Worm (Caenorhabditis elegans) whole organism, L1 larva: Measurements from ENCODE around the gene K07C11.10.

ENCODE experiments used
- C16A3.4 ChIP-seq: fragments of 150-350 bp; optimal IDR thresholded peaks from 2 replicates; lab custom pipeline; 2014; ENCODE audit warnings: missing biosample characterization, missing genetic modification characterization
- C34B4.2 ChIP-seq: sonication (generic microtip); optimal IDR thresholded peaks from 2 replicates; lab custom pipeline; 2017; ENCODE audit warnings: mild to moderate bottlenecking, missing genetic modification characterization, missing compliant biosample characterization
- blmp-1 ChIP-seq: fragments of 150-350 bp; optimal IDR thresholded peaks from 2 replicates; lab custom pipeline; 2014; ENCODE audit warnings: missing biosample characterization, missing genetic modification characterization
- ceh-8 ChIP-seq: fragments of 200-800 bp; sonication (Bioruptor generic); optimal IDR thresholded peaks from 2 replicates; lab custom pipeline; 2018; ENCODE audit warnings: mild to moderate bottlenecking, missing genetic modification characterization, moderate library complexity, missing compliant biosample characterization
- ceh-88 ChIP-seq: fragments of 200-800 bp; sonication (Bioruptor generic); IDR thresholded peaks from 2 replicates; pipeline ENCODE4 v1.3.6; 2022; ENCODE audit warnings: missing genetic modification characterization, missing compliant biosample characterization
- ces-1 ChIP-seq: fragments of 150-350 bp; optimal IDR thresholded peaks from 2 replicates; lab custom pipeline; 2014; ENCODE audit warnings: missing biosample characterization, missing genetic modification reagents, missing genetic modification characterization
- dpl-1 ChIP-seq, 3 experiments: fragments of 150-350 bp in 2 of 3; sonication (generic microtip) in 1 of 3; optimal IDR thresholded peaks; 2 replicates each; lab custom pipeline; 2014 to 2017; ENCODE audit warnings: missing biosample characterization in 3 of 3, missing genetic modification characterization in 3 of 3, missing genetic modification reagents in 3 of 3
- efl-1 ChIP-seq, 4 experiments: fragments of 150-350 bp; optimal IDR thresholded peaks in 3 of 4; peaks in 1 of 4; 1 replicate in 1 of 4; 2 replicates in 3 of 4; lab custom pipeline; 2014; ENCODE audit warnings: missing biosample characterization in 2 of 4, missing genetic modification characterization in 2 of 4, missing genetic modification reagents in 2 of 4
- egl-13 ChIP-seq: sonication (generic microtip); optimal IDR thresholded peaks from 2 replicates; lab custom pipeline; 2016; ENCODE audit warnings: missing genotype, missing genetic modification reagents, missing genetic modification characterization, missing compliant biosample characterization
- egl-27 ChIP-seq, 2 experiments: fragments of 150-350 bp in 1 of 2; sonication (generic microtip); optimal IDR thresholded peaks; 3 replicates each; lab custom pipeline; 2017 to 2018; ENCODE audit warnings: missing biosample characterization in 2 of 2, missing genetic modification characterization in 2 of 2, missing genetic modification reagents in 2 of 2
- elt-2 ChIP-seq: sonication (generic microtip); optimal IDR thresholded peaks from 2 replicates; lab custom pipeline; 2016; ENCODE audit warnings: missing genetic modification characterization, mild to moderate bottlenecking, inconsistent platforms, missing compliant biosample characterization, missing genetic modification reagents
- elt-3 ChIP-seq, 6 experiments: fragments of 150-350 bp in 1 of 6; sonication (generic microtip); optimal IDR thresholded peaks; 2 replicates each; lab custom pipeline; 2017 to 2018; ENCODE audit warnings: missing biosample characterization in 6 of 6, missing genetic modification characterization in 6 of 6, inconsistent platforms in 1 of 6
- hlh-17 ChIP-seq: fragments of 200-800 bp; sonication (Bioruptor generic); optimal IDR thresholded peaks from 2 replicates; lab custom pipeline; 2018; ENCODE audit warnings: missing genetic modification characterization, mild to moderate bottlenecking, missing compliant biosample characterization, moderate library complexity, borderline replicate concordance
- hlh-4 ChIP-seq: sonication (generic microtip); optimal IDR thresholded peaks from 2 replicates; lab custom pipeline; 2016; ENCODE audit warnings: mild to moderate bottlenecking, missing genetic modification characterization, missing compliant biosample characterization
- jun-1 ChIP-seq: fragments of 150-350 bp; optimal IDR thresholded peaks from 2 replicates; lab custom pipeline; 2014; ENCODE audit warnings: missing biosample characterization, missing genetic modification reagents, missing genetic modification characterization
- lin-14 ChIP-seq: fragments of 200-800 bp; sonication (Bioruptor generic); optimal IDR thresholded peaks from 2 replicates; lab custom pipeline; 2018; ENCODE audit warnings: mild to moderate bottlenecking, missing genetic modification characterization, moderate library complexity, missing compliant biosample characterization
- lin-15B ChIP-seq: fragments of 150-350 bp; sonication (generic microtip); optimal IDR thresholded peaks from 3 replicates; lab custom pipeline; 2014; ENCODE audit warnings: missing biosample characterization, missing genetic modification characterization
- lin-35 ChIP-seq, 2 experiments: fragments of 150-350 bp; optimal IDR thresholded peaks; 2 replicates each; lab custom pipeline; 2014; ENCODE audit warnings: missing biosample characterization in 2 of 2, missing genetic modification characterization in 2 of 2, missing genetic modification reagents in 2 of 2
- lin-39 ChIP-seq: fragments of 150-350 bp; optimal IDR thresholded peaks from 2 replicates; lab custom pipeline; 2014; ENCODE audit warnings: missing biosample characterization, missing genetic modification reagents, missing genetic modification characterization
- lir-3 ChIP-seq: sonication (generic microtip); optimal IDR thresholded peaks from 2 replicates; lab custom pipeline; 2016; ENCODE audit warnings: mild to moderate bottlenecking, missing genetic modification characterization, moderate library complexity, missing compliant biosample characterization; ENCODE audit not compliant: poor library complexity
- mab-9 ChIP-seq: fragments of 200-800 bp; sonication (Bioruptor generic); IDR thresholded peaks from 2 replicates; pipeline ENCODE4 v1.3.6; 2022; ENCODE audit warnings: missing genetic modification reagents, missing genetic modification characterization, missing compliant biosample characterization
- mdl-1 ChIP-seq, 2 experiments: fragments of 150-350 bp; optimal IDR thresholded peaks; 2 replicates each; lab custom pipeline; 2014 to 2017; ENCODE audit warnings: missing biosample characterization in 2 of 2, missing genetic modification characterization in 2 of 2, inconsistent platforms in 1 of 2
- mep-1 ChIP-seq: fragments of 150-350 bp; optimal IDR thresholded peaks from 2 replicates; lab custom pipeline; 2014; ENCODE audit warnings: missing biosample characterization, missing genetic modification characterization
- nhr-12 ChIP-seq: sonication (generic microtip); optimal IDR thresholded peaks from 2 replicates; lab custom pipeline; 2017; ENCODE audit warnings: missing biosample characterization, missing genetic modification characterization
- nhr-19 ChIP-seq: fragments of 200-800 bp; sonication (Bioruptor generic); conservative IDR thresholded peaks from 2 replicates; pipeline ENCODE4 v1.3.6; 2022; ENCODE audit warnings: missing genetic modification characterization, missing compliant biosample characterization
- nhr-20 ChIP-seq: sonication (generic microtip); optimal IDR thresholded peaks from 2 replicates; lab custom pipeline; 2016; ENCODE audit warnings: mild to moderate bottlenecking, missing genetic modification characterization, missing compliant biosample characterization
- nhr-237 ChIP-seq: fragments of 150-350 bp; optimal IDR thresholded peaks from 2 replicates; lab custom pipeline; 2014; ENCODE audit warnings: missing biosample characterization, missing genetic modification characterization
- nhr-28 ChIP-seq: fragments of 150-350 bp; optimal IDR thresholded peaks from 2 replicates; lab custom pipeline; 2014; ENCODE audit warnings: missing biosample characterization, missing genetic modification characterization
- nhr-71 ChIP-seq: sonication (generic microtip); optimal IDR thresholded peaks from 2 replicates; lab custom pipeline; 2016; ENCODE audit warnings: mild to moderate bottlenecking, missing genetic modification characterization, moderate library complexity, missing compliant biosample characterization
- nhr-84 ChIP-seq: sonication (generic microtip); optimal IDR thresholded peaks from 2 replicates; lab custom pipeline; 2017; ENCODE audit warnings: missing biosample characterization, missing genetic modification characterization
- nhr-85 ChIP-seq: sonication (generic microtip); peaks from one replicate; lab custom pipeline; 2016; ENCODE audit warnings: missing genetic modification characterization, inconsistent platforms, missing compliant biosample characterization
- pag-3 ChIP-seq: sonication (generic microtip); optimal IDR thresholded peaks from 2 replicates; lab custom pipeline; 2017; ENCODE audit warnings: missing genetic modification characterization, mild to moderate bottlenecking, missing compliant biosample characterization, antibody characterized with exemption, borderline replicate concordance; ENCODE audit not compliant: insufficient read depth
- rnt-1 ChIP-seq: sonication (generic microtip); optimal IDR thresholded peaks from 2 replicates; lab custom pipeline; 2016; ENCODE audit warnings: mild to moderate bottlenecking, missing genetic modification characterization, moderate library complexity, missing compliant biosample characterization
- skn-1 ChIP-seq: fragments of 150-350 bp; optimal IDR thresholded peaks from 2 replicates; lab custom pipeline; 2014; ENCODE audit warnings: missing biosample characterization, missing genetic modification characterization
- snu-23 ChIP-seq: sonication (generic microtip); optimal IDR thresholded peaks from 2 replicates; lab custom pipeline; 2016; ENCODE audit warnings: missing genetic modification characterization, missing compliant biosample characterization
- swsn-7 ChIP-seq: sonication (generic microtip); optimal IDR thresholded peaks from 2 replicates; lab custom pipeline; 2016; ENCODE audit warnings: missing genetic modification characterization, missing compliant biosample characterization
- tbx-2 ChIP-seq: sonication (generic microtip); optimal IDR thresholded peaks from 2 replicates; lab custom pipeline; 2016; ENCODE audit warnings: missing genetic modification characterization, missing compliant biosample characterization
- tlp-1 ChIP-seq: fragments of 150-350 bp; optimal IDR thresholded peaks from 2 replicates; lab custom pipeline; 2014; ENCODE audit warnings: missing biosample characterization, missing genetic modification characterization
- unc-130 ChIP-seq: fragments of 150-350 bp; optimal IDR thresholded peaks from 2 replicates; lab custom pipeline; 2017; ENCODE audit warnings: missing biosample characterization, missing genetic modification characterization, inconsistent platforms
- unc-30 ChIP-seq: sonication (generic microtip); optimal IDR thresholded peaks from 2 replicates; lab custom pipeline; 2017; ENCODE audit warnings: missing biosample characterization, missing genetic modification characterization
- xbp-1 ChIP-seq: sonication (generic microtip); optimal IDR thresholded peaks from 2 replicates; lab custom pipeline; 2016; ENCODE audit warnings: missing genetic modification characterization, missing compliant biosample characterization
- zag-1 ChIP-seq: fragments of 150-350 bp; optimal IDR thresholded peaks from 2 replicates; lab custom pipeline; 2014; ENCODE audit warnings: missing biosample characterization, missing genetic modification characterization
- ztf-11 ChIP-seq, 2 experiments: sonication (generic microtip); optimal IDR thresholded peaks; 2 replicates each; lab custom pipeline; 2016 to 2017; ENCODE audit warnings: missing genetic modification characterization in 2 of 2, missing biosample characterization in 1 of 2, missing compliant biosample characterization in 1 of 2
- ztf-4 ChIP-seq: fragments of 150-350 bp; optimal IDR thresholded peaks from 2 replicates; lab custom pipeline; 2014; ENCODE audit warnings: missing biosample characterization, missing genetic modification characterization

The K07C11.10 gene

DNA sequence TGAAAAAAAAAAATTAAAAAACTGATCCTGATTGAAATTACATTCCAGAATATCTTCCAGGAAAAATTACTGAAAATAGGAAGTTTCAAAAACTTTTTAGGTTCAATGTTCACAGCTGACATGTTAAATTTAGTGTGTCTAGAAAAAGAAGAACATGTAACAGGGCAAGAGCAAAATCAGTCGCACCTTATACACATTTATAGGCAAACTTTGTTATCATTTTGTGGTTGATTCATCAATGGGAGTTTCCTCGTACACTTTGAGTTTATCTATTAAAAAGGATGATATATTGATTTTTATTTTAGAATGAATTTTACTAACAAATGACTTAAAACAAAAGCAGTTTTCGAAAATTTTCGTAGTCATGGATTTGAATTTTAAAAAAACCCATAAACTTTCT, 16.5 kb upstream of the K07C11.10 start:
- TF ChIP-seq nhr-19 (GFP tag; lab: Robert Waterston, UW), result no peak
- TF ChIP-seq elt-2 (tag; lab: Kevin White, UChicago), result peak; percentile 45

DNA sequence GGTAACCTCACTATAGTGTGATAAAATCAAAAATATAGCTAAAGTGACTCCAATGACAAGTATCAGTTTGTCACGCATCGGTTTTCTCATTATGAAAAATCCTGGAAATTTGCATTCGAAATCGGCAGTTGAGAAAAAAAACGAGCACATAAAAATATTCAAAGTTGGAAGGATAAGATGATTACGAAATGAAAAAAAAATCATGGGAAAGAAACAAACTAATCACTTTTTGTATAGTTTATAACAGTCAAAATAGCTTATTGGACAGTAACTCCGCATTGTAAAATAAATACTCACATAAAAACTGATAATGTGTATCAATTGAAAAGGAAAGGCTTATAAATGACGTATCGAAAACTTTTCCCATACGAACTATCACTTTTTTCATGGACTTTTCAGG, 16.1 kb upstream of the K07C11.10 start, which contains the start of gene C16D9.4:
TSS of gene C16D9.4 (minus strand) at position 101 of the 400 bp plus-strand sequence.
- TF ChIP-seq mep-1 (tag; lab: Kevin White, UChicago), result no peak
- TF ChIP-seq egl-27 (tag; optimal IDR thresholded peaks at IDR 0.05; lab: Kevin White, UChicago), result no peak
- no peak for TF ChIP-seq lin-15B (tag; lab: Kevin White, UChicago)
- TF ChIP-seq mab-9 (GFP tag; lab: Robert Waterston, UW), result no peak
- TF ChIP-seq lir-3, result no peak
- no peak for TF ChIP-seq tbx-2 (tag; lab: Kevin White, UChicago)
- no peak for TF ChIP-seq nhr-12 (tag; lab: Kevin White, UChicago)
- TF ChIP-seq unc-130 (tag; lab: Kevin White, UChicago), result no peak
- no peak for TF ChIP-seq nhr-20 (tag; lab: Kevin White, UChicago)

DNA sequence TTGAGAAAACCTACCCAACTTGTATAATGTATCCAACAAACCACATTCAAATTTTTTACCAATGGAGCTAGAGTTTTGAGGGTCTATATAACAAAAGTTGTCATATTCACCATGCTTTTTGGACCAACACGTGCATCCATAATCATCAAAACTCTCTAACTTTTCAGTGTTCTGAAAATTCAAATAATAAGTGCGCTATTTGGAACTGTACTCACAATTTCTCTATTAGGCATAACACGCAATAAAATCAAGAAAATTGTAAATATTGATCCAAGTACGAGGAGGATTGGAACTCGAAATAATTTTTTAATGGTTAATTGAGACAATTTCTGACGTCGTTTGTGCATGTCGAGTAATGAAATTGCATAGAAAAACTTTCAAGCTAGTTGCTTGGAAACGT, 13.2 kb upstream of the K07C11.10 start, which contains the start of gene C16D9.3:
TSS of gene C16D9.3 (minus strand) at position 101 of the 400 bp plus-strand sequence.
- TF ChIP-seq elt-2 (tag; lab: Kevin White, UChicago) (no peak), C16A3.4 (tag; lab: Kevin White, UChicago) (no peak), ces-1 (no peak), dpl-1 (GFP tag; optimal IDR thresholded peaks at IDR 0.05; lab: Kevin White, UChicago) (no peak), blmp-1 (tag; lab: Kevin White, UChicago) (no peak), xbp-1 (no peak), elt-3 (tag; optimal IDR thresholded peaks at IDR 0.05; lab: Kevin White, UChicago) (no peak), ztf-11 (tag; optimal IDR thresholded peaks at IDR 0.05; lab: Kevin White, UChicago) (no peak), ztf-4 (tag; lab: Kevin White, UChicago) (no peak), nhr-71 (no peak), nhr-237 (tag; lab: Kevin White, UChicago) (no peak), hlh-4 (tag; lab: Kevin White, UChicago) (no peak), ceh-8 (GFP tag; lab: Kevin White, UChicago) (no peak)

DNA sequence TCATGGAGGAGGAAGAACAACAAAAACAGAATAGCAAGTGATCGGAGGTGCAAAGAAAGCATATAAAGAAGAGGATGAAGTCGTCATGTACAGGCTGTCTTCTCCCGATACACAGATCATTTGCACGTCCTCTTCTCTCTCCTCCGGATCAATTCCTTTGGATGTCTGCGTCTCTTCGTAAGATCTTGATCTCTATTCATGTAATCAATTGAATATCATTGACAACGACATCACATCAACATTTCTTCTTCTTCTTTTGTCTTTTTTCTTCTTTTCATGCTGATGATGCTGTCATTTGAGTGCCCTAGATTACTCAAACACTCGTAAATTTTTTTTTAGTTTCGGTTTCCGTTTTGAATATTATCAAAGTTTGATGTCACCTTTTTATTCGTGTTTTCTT, 11.6 kb upstream of the K07C11.10 start, which contains the start of gene rol-3:
TSS of gene rol-3 (minus strand) at position 120 of the 400 bp plus-strand sequence.
- TF ChIP-seq C34B4.2 (tag; lab: Kevin White, UChicago) (no peak), skn-1 (tag; lab: Kevin White, UChicago) (no peak), pag-3 (tag; lab: Kevin White, UChicago) (no peak), nhr-85 (peak; percentile 63), blmp-1 (tag; lab: Kevin White, UChicago) (peak; percentile 42), unc-30 (tag; lab: Kevin White, UChicago) (no peak), nhr-20 (tag; lab: Kevin White, UChicago) (peak; percentile 16), hlh-17 (GFP tag; lab: Kevin White, UChicago) (no peak), egl-13 (tag; lab: Kevin White, UChicago) (no peak), unc-130 (tag; lab: Kevin White, UChicago) (no peak), hlh-4 (tag; lab: Kevin White, UChicago) (no peak), ceh-88 (GFP tag; lab: Robert Waterston, UW) (no peak), mdl-1 (tag; optimal IDR thresholded peaks at IDR 0.05; lab: Kevin White, UChicago) (no peak), lin-39 (tag; lab: Kevin White, UChicago) (no peak), ceh-8 (GFP tag; lab: Kevin White, UChicago) (no peak), nhr-71 (peak; percentile 18), jun-1 (no peak), mep-1 (tag; lab: Kevin White, UChicago) (peak; percentile 9), lin-14 (GFP tag; lab: Kevin White, UChicago) (no peak), swsn-7 (tag; lab: Kevin White, UChicago) (no peak), mab-9 (GFP tag; lab: Robert Waterston, UW) (no peak), efl-1 (optimal IDR thresholded peaks at IDR 0.05; lab: Kevin White, UChicago) (no peak), efl-1 (GFP tag; optimal IDR thresholded peaks at IDR 0.05 in 1 of 2; lab: Kevin White, UChicago) (peak in 1 of 2 experiments; percentile 80), nhr-84 (tag; lab: Kevin White, UChicago) (no peak), rnt-1 (tag; lab: Kevin White, UChicago) (no peak), nhr-28 (tag; lab: Kevin White, UChicago) (no peak), tlp-1 (tag; lab: Kevin White, UChicago) (no peak), zag-1 (tag; lab: Kevin White, UChicago) (no peak), elt-3 (tag; optimal IDR thresholded peaks at IDR 0.05; lab: Kevin White, UChicago) (peak in 4 of 6 experiments; percentile 15 to 63 (median 26)), snu-23 (GFP tag; lab: Kevin White, UChicago) (peak; percentile 44), lin-35 (GFP tag; optimal IDR thresholded peaks at IDR 0.05; lab: Kevin White, UChicago) (peak in 1 of 2 experiments; percentile 23), ces-1 (no peak), lir-3 (no peak)
